Worm (Caenorhabditis elegans) whole organism, early embryonic: ENCODE data around the gene cfp-1.

Experiments used
- B0310.2 ChIP-seq: sonication (generic microtip); optimal IDR thresholded peaks from 2 replicates; lab custom pipeline; 2016; ENCODE audit warnings: mild to moderate bottlenecking, missing genetic modification characterization, missing compliant biosample characterization
- F13C5.2 ChIP-seq: sonication (generic microtip); optimal IDR thresholded peaks from 2 replicates; lab custom pipeline; 2017; ENCODE audit warnings: mild to moderate bottlenecking, missing genetic modification characterization, inconsistent platforms, missing compliant biosample characterization
- aly-1 ChIP-seq: sonication (generic microtip); optimal IDR thresholded peaks from 2 replicates; lab custom pipeline; 2016; ENCODE audit warnings: missing genetic modification characterization, missing compliant biosample characterization
- ama-1 ChIP-seq: fragments of 150-350 bp; optimal IDR thresholded peaks from 2 replicates; lab custom pipeline; 2014
- ceh-13 ChIP-seq: fragments of 200-800 bp; sonication (Bioruptor generic); optimal IDR thresholded peaks from 2 replicates; lab custom pipeline; 2018; ENCODE audit warnings: mild to moderate bottlenecking, missing genetic modification characterization, missing compliant biosample characterization
- ceh-36 ChIP-seq: sonication (generic microtip); optimal IDR thresholded peaks from 2 replicates; lab custom pipeline; 2016; ENCODE audit warnings: missing genetic modification characterization, inconsistent platforms, missing compliant biosample characterization
- ets-7 ChIP-seq: sonication (generic microtip); optimal IDR thresholded peaks from 2 replicates; lab custom pipeline; 2016; ENCODE audit warnings: missing genotype, missing genetic modification characterization, missing compliant biosample characterization
- flt-1 ChIP-seq: fragments of 200-800 bp; sonication (Bioruptor generic); IDR thresholded peaks from 2 replicates; pipeline ENCODE4 v1.3.6; 2022; ENCODE audit warnings: missing genetic modification characterization, missing compliant biosample characterization
- hmbx-1 ChIP-seq: sonication (generic microtip); optimal IDR thresholded peaks from 2 replicates; lab custom pipeline; 2016; ENCODE audit warnings: mild to moderate bottlenecking, missing genetic modification characterization, missing compliant biosample characterization
- hmg-4 ChIP-seq: fragments of 200-800 bp; sonication (Bioruptor generic); optimal IDR thresholded peaks from 2 replicates; lab custom pipeline; 2018; ENCODE audit warnings: mild to moderate bottlenecking, missing genetic modification characterization, missing compliant biosample characterization
- hnd-1 ChIP-seq: sonication (generic microtip); optimal IDR thresholded peaks from 2 replicates; lab custom pipeline; 2016; ENCODE audit warnings: missing genetic modification characterization, missing compliant biosample characterization
- pes-1 ChIP-seq: fragments of 200-800 bp; sonication (Bioruptor generic); IDR thresholded peaks from 2 replicates; pipeline ENCODE4 v1.3.6; 2022; ENCODE audit warnings: missing genetic modification reagents, missing genetic modification characterization, missing compliant biosample characterization
- scrt-1 ChIP-seq: fragments of 200-800 bp; sonication (Bioruptor generic); IDR thresholded peaks from 2 replicates; pipeline ENCODE4 v1.3.6; 2022; ENCODE audit warnings: missing genetic modification characterization, missing compliant biosample characterization
- sea-1 ChIP-seq: fragments of 200-800 bp; sonication (Bioruptor generic); conservative IDR thresholded peaks from 2 replicates; pipeline ENCODE4 v1.3.6; 2022; ENCODE audit warnings: missing genetic modification characterization, missing compliant biosample characterization
- tbx-11 ChIP-seq: fragments of 200-800 bp; sonication (Bioruptor generic); IDR thresholded peaks from 2 replicates; pipeline ENCODE4 v1.3.6; 2022; ENCODE audit warnings: missing genetic modification characterization, missing compliant biosample characterization
- tbx-37 ChIP-seq: fragments of 200-800 bp; sonication (Bioruptor generic); conservative IDR thresholded peaks from 2 replicates; pipeline ENCODE4 v1.3.6; 2022; ENCODE audit warnings: missing genetic modification reagents, missing genetic modification characterization, missing compliant biosample characterization
- tra-4 ChIP-seq: sonication (generic microtip); optimal IDR thresholded peaks from 2 replicates; lab custom pipeline; 2017; ENCODE audit warnings: missing genetic modification characterization, missing compliant biosample characterization

Gene cfp-1

DNA sequence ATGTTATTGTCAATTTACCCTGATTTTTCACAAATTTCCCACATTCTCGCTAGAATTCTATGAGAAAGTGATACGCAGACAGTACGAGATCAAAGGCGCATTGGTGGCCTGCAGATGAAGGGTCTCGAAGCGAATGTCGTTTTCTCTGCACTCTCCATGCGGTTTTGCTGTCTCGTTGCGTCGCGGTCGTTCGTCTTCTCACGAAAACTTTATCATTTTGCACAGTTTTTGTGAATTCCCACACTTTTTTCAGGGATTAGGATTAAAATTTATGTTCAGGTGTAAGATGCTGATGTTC lies 6.3 kb upstream of the cfp-1 start:
- no peak for TF ChIP-seq tbx-11 (GFP tag; lab: Robert Waterston, UW)
- no peak for TF ChIP-seq flt-1 (GFP tag; lab: Robert Waterston, UW)
- TF ChIP-seq ceh-36, result no peak
- TF ChIP-seq sea-1, result no peak

DNA sequence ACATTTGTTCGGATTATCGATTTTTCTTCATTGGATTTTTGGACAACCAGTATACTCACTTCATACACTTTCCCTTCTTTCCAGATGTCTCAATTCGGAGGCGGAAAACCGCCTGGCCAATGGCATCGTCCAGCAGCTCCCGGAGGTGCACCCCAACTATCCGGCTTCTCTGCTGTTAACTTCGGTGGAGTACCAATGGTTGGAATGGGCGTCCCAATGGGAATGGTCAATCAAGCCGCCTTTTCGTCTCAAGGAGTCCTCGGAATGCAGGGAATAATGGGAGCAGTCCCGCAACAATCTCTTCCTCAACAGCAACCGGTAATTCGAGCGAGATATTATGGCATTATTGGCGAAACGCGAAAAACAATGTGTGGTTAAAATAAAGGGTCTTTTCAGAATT lies 5.8 kb upstream of the cfp-1 start, which contains the start of gene ccar-1:
Gene ccar-1, plus strand, starts transcription at position 83 of the 400 bp plus-strand sequence.
- peak; percentile 32 for TF ChIP-seq hmg-4 (GFP tag; lab: Kevin White, UChicago)
- no peak for TF ChIP-seq hnd-1 (tag; lab: Kevin White, UChicago)
- 0 out of 2 replicates have a peak, but pooled peaks have one; percentile 63 for TF ChIP-seq sea-1
- TF ChIP-seq ceh-36, result no peak

DNA sequence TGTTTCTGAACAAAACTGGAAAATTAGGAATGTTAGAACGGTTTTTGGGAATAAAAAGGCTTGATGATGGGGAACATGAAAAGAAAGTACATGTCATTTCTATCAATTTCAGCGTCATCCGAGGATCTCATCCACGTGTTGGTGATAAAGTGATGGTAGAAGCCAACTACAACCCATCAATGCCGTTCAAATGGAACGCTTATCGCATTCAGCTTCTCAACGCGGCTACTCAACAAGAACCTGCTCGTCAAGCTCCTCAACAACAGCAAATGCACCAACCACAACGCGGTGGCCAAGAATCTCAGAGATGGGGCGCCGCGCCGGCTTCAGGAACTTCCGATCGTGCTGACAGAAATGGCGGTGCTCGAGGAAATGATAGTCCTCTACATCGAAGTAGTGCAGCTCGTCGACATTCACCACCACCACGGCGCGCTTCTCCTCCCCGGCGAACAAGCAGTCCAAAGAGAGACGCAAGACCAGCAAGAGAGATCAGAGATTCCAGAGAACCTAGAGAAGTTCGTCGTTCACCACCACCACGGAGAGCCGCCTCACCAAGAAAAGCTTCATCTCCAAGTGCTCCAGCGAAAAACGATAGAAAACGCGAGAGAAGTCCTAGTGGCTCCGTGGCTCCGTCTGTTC lies 5.1 kb upstream of the cfp-1 start:
- TF ChIP-seq ets-7 (tag; lab: Kevin White, UChicago), result no peak
- TF ChIP-seq ceh-36, result no peak
- TF ChIP-seq tbx-37 (GFP tag; lab: Robert Waterston, UW), result no peak
- TF ChIP-seq tbx-11 (GFP tag; lab: Robert Waterston, UW), result 0 out of 2 replicates have a peak, but pooled peaks have one; percentile 57
- no peak for TF ChIP-seq scrt-1

DNA sequence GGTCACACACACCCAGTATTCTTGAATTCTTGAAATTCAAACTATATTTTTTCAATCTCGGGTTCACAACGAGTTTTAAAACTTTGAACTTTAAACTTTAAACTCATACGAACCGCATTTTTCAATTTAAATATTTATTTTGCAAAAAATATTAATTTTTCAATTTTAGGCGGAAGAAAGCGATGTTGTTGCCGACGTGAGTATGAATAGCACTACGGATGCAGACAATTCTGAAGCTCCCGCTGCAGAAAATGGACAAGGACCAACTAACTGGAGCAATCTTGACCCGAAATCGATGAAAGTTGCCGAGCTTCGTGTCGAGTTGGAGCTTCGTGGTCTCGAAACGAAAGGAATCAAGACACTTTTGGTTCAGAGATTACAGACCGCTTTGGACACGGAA lies 2.8 kb upstream of the cfp-1 start:
- TF ChIP-seq F13C5.2 (tag; lab: Kevin White, UChicago) (no peak), hnd-1 (tag; lab: Kevin White, UChicago) (no peak), hmbx-1 (tag; lab: Kevin White, UChicago) (no peak), sea-1 (no peak)

DNA sequence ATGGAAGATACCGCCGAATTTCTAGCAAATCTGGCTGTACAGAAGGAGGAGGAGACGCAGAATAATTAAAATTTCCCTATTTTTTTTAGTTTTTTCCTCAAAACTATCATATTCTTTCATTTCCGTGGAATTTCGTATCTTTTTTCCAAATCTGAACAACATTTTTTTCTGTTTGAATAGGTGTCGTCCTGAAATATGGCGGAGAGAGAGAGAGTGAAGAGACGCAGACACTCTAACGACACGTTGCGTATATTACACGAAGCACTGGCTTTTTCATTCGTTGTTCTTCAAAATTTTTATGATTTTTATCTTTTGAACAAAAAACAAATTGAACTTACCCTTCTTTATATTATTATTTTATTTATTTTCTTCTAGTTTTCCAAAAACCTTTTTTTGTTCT lies 5.7 kb downstream of the cfp-1 start:
- TF ChIP-seq pes-1 (GFP tag; lab: Robert Waterston, UW) (no peak), tbx-11 (GFP tag; lab: Robert Waterston, UW) (no peak), ama-1 (lab: Kevin White, UChicago) (no peak), ceh-36 (no peak), ets-7 (tag; lab: Kevin White, UChicago) (no peak), F13C5.2 (tag; lab: Kevin White, UChicago) (no peak), scrt-1 (no peak), tbx-37 (GFP tag; lab: Robert Waterston, UW) (no peak), hmg-4 (GFP tag; lab: Kevin White, UChicago) (no peak), sea-1 (no peak), tra-4 (tag; lab: Kevin White, UChicago) (no peak)

DNA sequence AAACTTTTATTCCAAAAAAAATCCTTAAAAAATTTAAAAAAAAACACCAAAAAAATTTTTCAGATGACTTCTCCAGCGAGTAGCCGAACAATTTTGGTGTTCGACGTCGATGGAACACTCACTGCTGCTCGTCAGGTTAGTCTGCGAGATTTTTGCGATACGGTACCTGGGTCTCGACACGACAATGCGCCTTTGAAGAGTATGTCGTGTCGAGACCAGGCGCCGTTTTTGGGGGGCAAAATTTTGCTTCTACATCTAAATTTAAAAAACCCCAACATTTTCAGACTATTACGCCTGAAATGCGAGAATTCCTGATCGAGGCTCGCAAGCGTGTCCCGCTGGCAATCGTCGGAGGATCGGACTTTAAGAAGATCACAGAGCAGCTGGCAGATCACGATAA lies 6.3 kb downstream of the cfp-1 start, which contains the start of gene F52B11.2:
Gene F52B11.2, plus strand, starts transcription at position 64 of the 400 bp plus-strand sequence.
- TF ChIP-seq hmg-4 (GFP tag; lab: Kevin White, UChicago) (no peak), tbx-11 (GFP tag; lab: Robert Waterston, UW) (no peak), B0310.2 (no peak), hnd-1 (tag; lab: Kevin White, UChicago) (no peak), F13C5.2 (tag; lab: Kevin White, UChicago) (no peak), tbx-37 (GFP tag; lab: Robert Waterston, UW) (no peak), flt-1 (GFP tag; lab: Robert Waterston, UW) (0 out of 2 replicates have a peak, but pooled peaks have one; percentile 14), ama-1 (lab: Kevin White, UChicago) (peak; percentile 37), hmbx-1 (tag; lab: Kevin White, UChicago) (no peak), sea-1 (no peak), scrt-1 (no peak)

DNA sequence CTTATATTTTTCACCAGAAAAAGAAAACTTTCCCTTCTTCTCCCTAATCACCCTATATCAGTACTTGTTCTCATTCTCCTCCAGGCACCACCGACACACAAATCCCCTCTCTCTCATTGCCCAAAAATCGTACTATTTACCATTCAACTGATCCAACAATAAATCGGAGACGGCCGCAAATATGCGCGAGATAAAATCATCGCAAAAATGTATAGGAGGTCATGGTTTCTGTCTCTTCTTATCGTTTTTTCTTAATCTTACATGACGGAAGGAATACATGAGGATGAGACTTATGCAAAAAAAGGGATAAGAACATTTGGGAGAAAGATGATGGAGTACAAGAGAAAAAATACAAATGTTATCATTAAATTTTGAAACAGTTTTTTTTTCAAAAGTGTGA lies 9.2 kb downstream of the cfp-1 start:
- TF ChIP-seq tra-4 (tag; lab: Kevin White, UChicago) (no peak), B0310.2 (no peak), ets-7 (tag; lab: Kevin White, UChicago) (no peak), aly-1 (no peak), ceh-36 (no peak), tbx-11 (GFP tag; lab: Robert Waterston, UW) (no peak), hnd-1 (tag; lab: Kevin White, UChicago) (no peak), ceh-13 (no peak), hmg-4 (GFP tag; lab: Kevin White, UChicago) (no peak), sea-1 (no peak), flt-1 (GFP tag; lab: Robert Waterston, UW) (no peak), pes-1 (GFP tag; lab: Robert Waterston, UW) (no peak), ama-1 (lab: Kevin White, UChicago) (no peak), tbx-37 (GFP tag; lab: Robert Waterston, UW) (no peak)

DNA sequence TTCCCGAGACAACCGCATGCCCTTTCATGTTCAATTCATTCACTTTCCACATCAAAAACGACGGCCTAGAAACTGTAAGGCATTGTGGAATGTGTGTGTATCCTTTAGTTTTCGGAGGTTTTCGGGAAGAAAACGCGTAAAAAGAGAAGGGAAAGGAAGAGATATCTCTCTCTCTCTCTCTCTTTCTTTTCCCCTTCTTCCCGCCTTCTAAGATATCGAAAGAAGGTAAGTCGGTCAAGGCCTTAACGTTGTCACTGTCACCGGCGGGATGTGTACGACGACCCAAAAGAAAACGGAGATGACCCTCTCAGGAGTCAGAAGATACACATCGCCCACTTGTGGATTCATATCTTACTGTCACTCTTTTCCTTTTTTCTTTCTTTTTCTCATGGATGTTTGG lies 12.5 kb downstream of the cfp-1 start:
- TF ChIP-seq hnd-1 (tag; lab: Kevin White, UChicago), result no peak
- TF ChIP-seq tbx-11 (GFP tag; lab: Robert Waterston, UW), result no peak
- TF ChIP-seq flt-1 (GFP tag; lab: Robert Waterston, UW), result no peak
- no peak for TF ChIP-seq F13C5.2 (tag; lab: Kevin White, UChicago)
- TF ChIP-seq tbx-37 (GFP tag; lab: Robert Waterston, UW), result no peak
- TF ChIP-seq tra-4 (tag; lab: Kevin White, UChicago), result no peak
- no peak for TF ChIP-seq hmbx-1 (tag; lab: Kevin White, UChicago)
- no peak for TF ChIP-seq pes-1 (GFP tag; lab: Robert Waterston, UW)
- no peak for TF ChIP-seq ets-7 (tag; lab: Kevin White, UChicago)
- no peak for TF ChIP-seq ceh-36
- no peak for TF ChIP-seq ceh-13
- TF ChIP-seq hmg-4 (GFP tag; lab: Kevin White, UChicago), result no peak
